Worm (Caenorhabditis elegans) whole organism, L4/young adult: Measurements from ENCODE around the gene irk-1.
A peak's percentile ranks its signal among the peaks of the same experiment; 100 is the strongest.

ENCODE experiments used
- W03F9.2 ChIP-seq: fragments of 150-350 bp; optimal IDR thresholded peaks from 2 replicates; lab custom pipeline; 2014; ENCODE audit warnings: missing biosample characterization, missing genetic modification characterization
- dao-5 ChIP-seq: sonication (generic microtip); optimal IDR thresholded peaks from 2 replicates; lab custom pipeline; 2016; ENCODE audit warnings: missing genotype, missing genetic modification characterization, moderate library complexity, missing compliant biosample characterization
- him-1 ChIP-seq: sonication (generic microtip); optimal IDR thresholded peaks from 2 replicates; lab custom pipeline; 2016; ENCODE audit warnings: missing genotype, missing genetic modification reagents, missing genetic modification characterization, missing compliant biosample characterization

Gene irk-1

ce11 chrX:6738535-6738934 is 39.4 kb downstream of the irk-1 start:
- TF ChIP-seq dao-5 (tag; lab: Kevin White, UChicago) (no peak), him-1 (tag; lab: Kevin White, UChicago) (no peak), W03F9.2 (tag; lab: Kevin White, UChicago) (no peak)

- TF ChIP-seq dao-5 (tag; lab: Kevin White, UChicago) (no peak), him-1 (tag; lab: Kevin White, UChicago) (peak; percentile 84), W03F9.2 (tag; lab: Kevin White, UChicago) (no peak)
Measured at ce11 chrX:6737329-6738008, 40.4 kb downstream of the irk-1 start.

- TF ChIP-seq dao-5 (tag; lab: Kevin White, UChicago) (no peak), him-1 (tag; lab: Kevin White, UChicago) (no peak), W03F9.2 (tag; lab: Kevin White, UChicago) (peak; percentile 37)
Measured at ce11 chrX:6736358-6736991, 41.4 kb downstream of the irk-1 start.

- TF ChIP-seq dao-5 (tag; lab: Kevin White, UChicago): no peak
- no peak for TF ChIP-seq W03F9.2 (tag; lab: Kevin White, UChicago)
- no peak for TF ChIP-seq him-1 (tag; lab: Kevin White, UChicago)
Measured at ce11 chrX:6735494-6735893, 42.4 kb downstream of the irk-1 start.

- no peak for TF ChIP-seq him-1 (tag; lab: Kevin White, UChicago)
- no peak for TF ChIP-seq W03F9.2 (tag; lab: Kevin White, UChicago)
- no peak for TF ChIP-seq dao-5 (tag; lab: Kevin White, UChicago)
Measured at ce11 chrX:6733201-6733600, 44.7 kb downstream of the irk-1 start, which contains the start of gene R03E9.2. Gene R03E9.2, minus strand, starts transcription at chrX:6733301.

ce11 chrX:6729593-6729992 is 48.3 kb downstream of the irk-1 start, which contains the start of gene K11G12.6:
Gene K11G12.6, minus strand, starts transcription at chrX:6729657.
- TF ChIP-seq W03F9.2 (tag; lab: Kevin White, UChicago) (no peak), dao-5 (tag; lab: Kevin White, UChicago) (no peak)

- no peak for TF ChIP-seq W03F9.2 (tag; lab: Kevin White, UChicago)
- TF ChIP-seq dao-5 (tag; lab: Kevin White, UChicago): no peak
- TF ChIP-seq him-1 (tag; lab: Kevin White, UChicago): no peak
Measured at ce11 chrX:6728820-6729396, 49.0 kb downstream of the irk-1 start.

ce11 chrX:6725260-6725718 is 52.6 kb downstream of the irk-1 start, which contains the start of gene slc-25A10:
Gene slc-25A10, minus strand, starts transcription at chrX:6725668.
- no peak for TF ChIP-seq W03F9.2 (tag; lab: Kevin White, UChicago)
- no peak for TF ChIP-seq dao-5 (tag; lab: Kevin White, UChicago)
- no peak for TF ChIP-seq him-1 (tag; lab: Kevin White, UChicago)

- TF ChIP-seq dao-5 (tag; lab: Kevin White, UChicago) (no peak), W03F9.2 (tag; lab: Kevin White, UChicago) (no peak), him-1 (tag; lab: Kevin White, UChicago) (no peak)
Measured at ce11 chrX:6722966-6723365, 54.9 kb downstream of the irk-1 start, which contains the start of gene smf-1. Gene smf-1, minus strand, starts transcription at chrX:6723066.

ce11 chrX:6718595-6718994 is 59.3 kb downstream of the irk-1 start, which contains the start of gene smf-2:
Gene smf-2, minus strand, starts transcription at chrX:6718695.
- TF ChIP-seq W03F9.2 (tag; lab: Kevin White, UChicago) (no peak), him-1 (tag; lab: Kevin White, UChicago) (no peak), dao-5 (tag; lab: Kevin White, UChicago) (no peak)
